Worm (Caenorhabditis elegans) whole organism, young adult: ENCODE data around the gene T10B9.9.

Experiments used
- B0019.2 ChIP-seq: fragments of 200-800 bp; sonication (Bioruptor generic); conservative IDR thresholded peaks from 2 replicates; pipeline ENCODE4 v1.3.6; 2022; ENCODE audit warnings: missing genetic modification reagents, missing genetic modification characterization, missing compliant biosample characterization
- B0035.1 ChIP-seq: sonication (generic microtip); optimal IDR thresholded peaks from 2 replicates; lab custom pipeline; 2016; ENCODE audit warnings: missing genetic modification characterization, mild to moderate bottlenecking, missing compliant biosample characterization, missing genotype, missing genetic modification reagents
- D2030.7 ChIP-seq: fragments of 200-800 bp; sonication (Bioruptor generic); IDR thresholded peaks from 2 replicates; pipeline ENCODE4 v1.3.6; 2022; ENCODE audit warnings: missing genetic modification reagents, missing genetic modification characterization, missing compliant biosample characterization
- F23B12.7 ChIP-seq: sonication (generic microtip); optimal IDR thresholded peaks from 2 replicates; lab custom pipeline; 2017; ENCODE audit warnings: missing genetic modification characterization, mild to moderate bottlenecking, missing compliant biosample characterization, antibody characterized with exemption, moderate library complexity; ENCODE audit not compliant: insufficient read depth
- F33H1.4 ChIP-seq: fragments of 200-800 bp; sonication (Bioruptor generic); IDR thresholded peaks from 2 replicates; pipeline ENCODE4 v1.3.6; 2022; ENCODE audit warnings: missing genetic modification reagents, missing genetic modification characterization, missing compliant biosample characterization
- F39B2.1 ChIP-seq: fragments of 200-800 bp; sonication (Bioruptor generic); IDR thresholded peaks from 2 replicates; pipeline ENCODE4 v1.3.6; 2022; ENCODE audit warnings: missing genetic modification reagents, missing genetic modification characterization, missing compliant biosample characterization
- F49E8.2 ChIP-seq: sonication (generic microtip); optimal IDR thresholded peaks from 3 replicates; lab custom pipeline; 2017; ENCODE audit warnings: missing genetic modification characterization, mild to moderate bottlenecking, missing compliant biosample characterization, antibody characterized with exemption, moderate library complexity; ENCODE audit not compliant: insufficient read depth
- F57C9.4 ChIP-seq: sonication (generic microtip); optimal IDR thresholded peaks from 2 replicates; lab custom pipeline; 2017; ENCODE audit warnings: mild to moderate bottlenecking, missing genetic modification characterization, missing compliant biosample characterization
- T26A5.8 ChIP-seq: sonication (generic microtip); optimal IDR thresholded peaks from 2 replicates; lab custom pipeline; 2016; ENCODE audit warnings: missing genetic modification characterization, missing compliant biosample characterization
- Y67H2A.10 ChIP-seq: fragments of 200-800 bp; sonication (Bioruptor generic); conservative IDR thresholded peaks from 2 replicates; pipeline ENCODE4 v1.3.6; 2022; ENCODE audit warnings: missing genetic modification reagents, missing genetic modification characterization, missing compliant biosample characterization
- ZK185.1 ChIP-seq: sonication (generic microtip); optimal IDR thresholded peaks from 2 replicates; lab custom pipeline; 2016; ENCODE audit warnings: mild to moderate bottlenecking, missing genetic modification characterization, missing compliant biosample characterization; ENCODE audit not compliant: poor library complexity, severe bottlenecking
- aptf-3 ChIP-seq: fragments of 200-800 bp; sonication (Bioruptor generic); IDR thresholded peaks from 2 replicates; pipeline ENCODE4 v1.3.6; 2022; ENCODE audit warnings: missing genetic modification characterization, missing compliant biosample characterization
- atf-7 ChIP-seq: sonication (generic microtip); optimal IDR thresholded peaks from 2 replicates; lab custom pipeline; 2017; ENCODE audit warnings: mild to moderate bottlenecking, missing genetic modification characterization, missing compliant biosample characterization
- attf-5 ChIP-seq: fragments of 200-800 bp; sonication (Bioruptor generic); optimal IDR thresholded peaks from 2 replicates; lab custom pipeline; 2018; ENCODE audit warnings: mild to moderate bottlenecking, missing genetic modification characterization, missing compliant biosample characterization
- ccch-3 ChIP-seq: fragments of 200-800 bp; sonication (Bioruptor generic); optimal IDR thresholded peaks from 2 replicates; lab custom pipeline; 2018; ENCODE audit warnings: mild to moderate bottlenecking, missing genetic modification characterization, missing compliant biosample characterization
- cebp-1 ChIP-seq, 2 experiments: fragments of 200-800 bp in 1 of 2; sonication (Bioruptor generic) in 1 of 2; sonication (generic microtip) in 1 of 2; IDR thresholded peaks in 1 of 2; optimal IDR thresholded peaks in 1 of 2; 2 replicates each; pipeline versions ENCODE4 v1.3.6 to Lab custom; 2017 to 2022; ENCODE audit warnings: missing compliant biosample characterization in 2 of 2, missing genetic modification characterization in 2 of 2, mild to moderate bottlenecking in 1 of 2, missing genetic modification reagents in 1 of 2, moderate library complexity in 1 of 2
- ceh-40 ChIP-seq: fragments of 200-800 bp; sonication (Bioruptor generic); IDR thresholded peaks from 2 replicates; pipeline ENCODE4 v1.3.6; 2022; ENCODE audit warnings: missing genetic modification characterization, missing compliant biosample characterization
- ceh-79 ChIP-seq: sonication (generic microtip); optimal IDR thresholded peaks from 2 replicates; lab custom pipeline; 2017; ENCODE audit warnings: mild to moderate bottlenecking, missing genetic modification characterization, missing compliant biosample characterization
- dox-1 ChIP-seq: fragments of 200-800 bp; sonication (Bioruptor generic); IDR thresholded peaks from 2 replicates; pipeline ENCODE4 v1.3.6; 2022; ENCODE audit warnings: missing genetic modification reagents, missing genetic modification characterization, missing compliant biosample characterization
- dpff-1 ChIP-seq: sonication (generic microtip); optimal IDR thresholded peaks from 2 replicates; lab custom pipeline; 2017; ENCODE audit warnings: mild to moderate bottlenecking, missing genetic modification characterization, missing compliant biosample characterization
- efl-1 ChIP-seq: fragments of 150-350 bp; optimal IDR thresholded peaks from 2 replicates; lab custom pipeline; 2014; ENCODE audit warnings: missing biosample characterization, missing genetic modification reagents, missing genetic modification characterization
- egl-44 ChIP-seq: fragments of 200-800 bp; sonication (Bioruptor generic); IDR thresholded peaks from 2 replicates; pipeline ENCODE4 v1.3.6; 2022; ENCODE audit warnings: missing genetic modification reagents, missing genetic modification characterization, missing compliant biosample characterization
- ets-4 ChIP-seq: fragments of 200-800 bp; sonication (Bioruptor generic); optimal IDR thresholded peaks from 2 replicates; lab custom pipeline; 2018; ENCODE audit warnings: mild to moderate bottlenecking, missing genetic modification characterization, missing compliant biosample characterization
- gei-17 ChIP-seq: fragments of 200-800 bp; sonication (Bioruptor generic); optimal IDR thresholded peaks from 2 replicates; lab custom pipeline; 2018; ENCODE audit warnings: mild to moderate bottlenecking, missing genetic modification characterization, missing compliant biosample characterization
- hlh-12 ChIP-seq: sonication (generic microtip); optimal IDR thresholded peaks from 2 replicates; lab custom pipeline; 2016; ENCODE audit warnings: missing genetic modification characterization, missing compliant biosample characterization
- hmg-20 ChIP-seq: fragments of 200-800 bp; sonication (Bioruptor generic); IDR thresholded peaks from 2 replicates; pipeline ENCODE4 v1.3.6; 2022; ENCODE audit warnings: missing genetic modification reagents, missing genetic modification characterization, missing compliant biosample characterization
- let-526 ChIP-seq: fragments of 200-800 bp; sonication (Bioruptor generic); IDR thresholded peaks from 2 replicates; pipeline ENCODE4 v1.3.6; 2022; ENCODE audit warnings: missing genetic modification reagents, missing genetic modification characterization, missing compliant biosample characterization
- madf-6 ChIP-seq: fragments of 200-800 bp; sonication (Bioruptor generic); IDR thresholded peaks from 2 replicates; pipeline ENCODE4 v1.3.6; 2022; ENCODE audit warnings: missing genetic modification reagents, missing genetic modification characterization, missing compliant biosample characterization
- madf-8 ChIP-seq: fragments of 200-800 bp; sonication (Bioruptor generic); conservative IDR thresholded peaks from 2 replicates; pipeline ENCODE4 v1.3.6; 2022; ENCODE audit warnings: missing genetic modification reagents, missing genetic modification characterization, missing compliant biosample characterization
- mxl-1 ChIP-seq: sonication (generic microtip); optimal IDR thresholded peaks from 2 replicates; lab custom pipeline; 2016; ENCODE audit warnings: missing genetic modification characterization, missing compliant biosample characterization
- nhr-120 ChIP-seq: fragments of 200-800 bp; sonication (Bioruptor generic); IDR thresholded peaks from 2 replicates; pipeline ENCODE4 v1.3.6; 2022; ENCODE audit warnings: missing genetic modification characterization, missing compliant biosample characterization
- nhr-80 ChIP-seq: sonication (generic microtip); optimal IDR thresholded peaks from 2 replicates; lab custom pipeline; 2016; ENCODE audit warnings: missing genetic modification characterization, missing compliant biosample characterization
- nhr-90 ChIP-seq: sonication (generic microtip); optimal IDR thresholded peaks from 2 replicates; lab custom pipeline; 2016; ENCODE audit warnings: missing genotype, mild to moderate bottlenecking, missing genetic modification characterization, missing compliant biosample characterization
- pbrm-1 ChIP-seq: fragments of 200-800 bp; sonication (Bioruptor generic); IDR thresholded peaks from 2 replicates; pipeline ENCODE4 v1.3.6; 2022; ENCODE audit warnings: missing genetic modification reagents, missing genetic modification characterization, missing compliant biosample characterization
- pha-4 ChIP-seq: fragments of 150-350 bp; sonication (generic microtip); optimal IDR thresholded peaks from 2 replicates; lab custom pipeline; 2014; ENCODE audit warnings: missing biosample characterization, missing genetic modification reagents, missing genetic modification characterization
- rpc-1 ChIP-seq, 2 experiments: fragments of 150-350 bp in 1 of 2; sonication (generic microtip) in 1 of 2; optimal IDR thresholded peaks; 2 replicates each; lab custom pipeline; 2014 to 2018; ENCODE audit warnings: missing biosample characterization in 1 of 2, missing genetic modification characterization in 1 of 2, missing genetic modification reagents in 1 of 2, missing genotype in 1 of 2
- sea-2 ChIP-seq: fragments of 200-800 bp; sonication (Bioruptor generic); IDR thresholded peaks from 2 replicates; pipeline ENCODE4 v1.3.6; 2022; ENCODE audit warnings: missing genetic modification characterization, missing compliant biosample characterization
- snpc-1.1 ChIP-seq: sonication (generic microtip); optimal IDR thresholded peaks from 2 replicates; lab custom pipeline; 2017; ENCODE audit warnings: missing genetic modification characterization, mild to moderate bottlenecking, missing compliant biosample characterization, antibody characterized with exemption, moderate library complexity, missing genotype, missing genetic modification reagents; ENCODE audit not compliant: insufficient read depth
- snpc-1.3 ChIP-seq: sonication (generic microtip); optimal IDR thresholded peaks from 2 replicates; lab custom pipeline; 2017; ENCODE audit warnings: missing genetic modification characterization, mild to moderate bottlenecking, missing compliant biosample characterization, antibody characterized with exemption, moderate library complexity, missing genotype, missing genetic modification reagents; ENCODE audit not compliant: insufficient read depth
- snpc-4 ChIP-seq, 5 experiments: fragments of 150-350 bp in 1 of 5; sonication (generic microtip) in 4 of 5; optimal IDR thresholded peaks; 2 replicates each; lab custom pipeline; 2014 to 2018; ENCODE audit warnings: missing genetic modification characterization in 5 of 5, missing biosample characterization in 3 of 5, antibody characterized with exemption in 2 of 5, mild to moderate bottlenecking in 2 of 5, missing compliant biosample characterization in 2 of 5, missing genotype in 2 of 5, moderate library complexity in 2 of 5, missing genetic modification reagents in 1 of 5
- zim-3 ChIP-seq: sonication (generic microtip); optimal IDR thresholded peaks from 2 replicates; lab custom pipeline; 2017; ENCODE audit warnings: mild to moderate bottlenecking, missing genetic modification characterization, moderate library complexity, missing compliant biosample characterization
- ztf-22 ChIP-seq: fragments of 200-800 bp; sonication (Bioruptor generic); optimal IDR thresholded peaks from 2 replicates; lab custom pipeline; 2018; ENCODE audit warnings: mild to moderate bottlenecking, missing genetic modification characterization, moderate library complexity, missing compliant biosample characterization
- ztf-26 ChIP-seq: sonication (generic microtip); optimal IDR thresholded peaks from 2 replicates; lab custom pipeline; 2017; ENCODE audit warnings: missing genetic modification characterization, missing compliant biosample characterization

Gene T10B9.9

DNA sequence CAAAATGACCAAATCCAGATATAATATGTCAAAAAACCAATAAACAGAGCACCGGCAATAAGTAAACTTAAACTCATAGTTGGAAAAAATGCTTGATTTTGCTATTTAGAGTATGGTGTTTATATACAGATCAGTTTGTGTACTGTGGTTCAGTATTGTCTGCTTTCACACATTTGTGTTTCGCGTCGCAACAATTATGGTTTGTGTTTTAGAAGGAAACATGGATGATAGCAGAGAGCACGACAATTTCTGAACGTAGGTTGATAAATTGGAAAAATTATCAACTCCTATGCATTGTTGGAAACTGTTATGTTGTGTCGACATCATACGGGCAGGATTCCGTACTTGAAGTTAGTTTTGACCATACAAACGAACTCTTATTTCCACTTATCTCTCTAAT lies 22.0 kb upstream of the T10B9.9 start, which contains the start of gene cyp-13A4:
Gene cyp-13A4 (minus strand): TSS at position 77 of the 400 bp plus-strand sequence.
- TF ChIP-seq ceh-40 (GFP tag; lab: Robert Waterston, UW) (no peak), nhr-80 (peak; percentile 80)
- TF ChIP-seq, all 124 proteins: peak for 1

DNA sequence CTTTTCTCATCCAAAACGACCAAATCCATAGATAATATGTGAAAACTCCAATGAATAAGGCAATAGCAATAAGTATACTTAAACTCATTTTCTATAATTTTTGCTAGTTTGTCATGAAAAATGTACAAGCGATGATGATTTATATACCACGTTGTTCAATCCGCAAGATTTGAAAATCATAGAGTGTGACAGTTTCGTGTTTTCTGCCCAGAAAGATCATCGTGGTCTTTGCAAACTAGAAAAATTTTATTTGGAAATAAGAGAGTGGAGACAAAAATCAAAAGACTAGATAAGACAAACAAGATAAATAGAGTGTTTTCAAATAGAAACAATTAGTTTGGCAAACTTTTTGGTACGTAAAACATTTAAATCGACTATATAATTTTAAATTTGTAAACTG lies 17.5 kb upstream of the T10B9.9 start, which contains the start of gene cyp-13A3:
Gene cyp-13A3 (minus strand): TSS at position 101 of the 400 bp plus-strand sequence.
- no peak for TF ChIP-seq T26A5.8
- TF ChIP-seq snpc-1.3 (tag; lab: Kevin White, UChicago): no peak
- no peak for TF ChIP-seq F57C9.4 (tag; lab: Kevin White, UChicago)
- no peak for TF ChIP-seq dpff-1
- TF ChIP-seq snpc-1.1 (tag; lab: Kevin White, UChicago): no peak
- TF ChIP-seq B0019.2 (GFP tag; lab: Robert Waterston, UW): no peak
- TF ChIP-seq ceh-79 (tag; lab: Kevin White, UChicago): no peak
- no peak for TF ChIP-seq F23B12.7 (tag; lab: Kevin White, UChicago)
- no peak for TF ChIP-seq hlh-12 (tag; lab: Kevin White, UChicago)
- no peak for TF ChIP-seq madf-8 (GFP tag; lab: Robert Waterston, UW)
- TF ChIP-seq madf-6: no peak
- no peak for TF ChIP-seq rpc-1 (optimal IDR thresholded peaks at IDR 0.05; lab: Kevin White, UChicago)
- TF ChIP-seq rpc-1 (tag; optimal IDR thresholded peaks at IDR 0.05; lab: Kevin White, UChicago): no peak
- no peak for TF ChIP-seq Y67H2A.10 (GFP tag; lab: Robert Waterston, UW)
- no peak for TF ChIP-seq gei-17 (GFP tag; lab: Kevin White, UChicago)
- TF ChIP-seq ztf-26 (tag; lab: Kevin White, UChicago): no peak
- TF ChIP-seq efl-1 (GFP tag; lab: Kevin White, UChicago): no peak

DNA sequence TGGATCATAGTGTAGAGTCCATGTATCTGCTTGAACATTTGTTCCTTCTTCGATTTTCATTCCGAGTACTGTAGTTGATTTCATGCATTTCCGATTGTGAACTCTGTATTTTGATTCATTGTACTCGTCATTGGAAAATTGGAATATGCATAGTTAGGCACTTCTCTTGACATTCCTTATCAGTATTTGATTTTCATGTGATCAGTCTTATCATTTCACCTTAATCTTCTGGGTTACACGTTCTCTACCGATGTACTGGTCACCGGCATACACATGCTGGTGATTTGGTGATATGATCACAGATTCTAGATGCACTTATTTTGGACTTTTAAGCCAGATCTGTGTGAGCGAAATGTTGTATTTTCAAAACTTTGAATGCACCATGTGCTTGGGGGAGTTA lies 15.5 kb upstream of the T10B9.9 start:
- no peak for TF ChIP-seq attf-5
- TF ChIP-seq F33H1.4 (GFP tag; lab: Robert Waterston, UW): no peak
- TF ChIP-seq nhr-90: no peak
- TF ChIP-seq F49E8.2 (tag; lab: Kevin White, UChicago): no peak
- no peak for TF ChIP-seq pbrm-1 (GFP tag; lab: Robert Waterston, UW)
- no peak for TF ChIP-seq B0019.2 (GFP tag; lab: Robert Waterston, UW)
- TF ChIP-seq hmg-20 (GFP tag; lab: Robert Waterston, UW): no peak
- TF ChIP-seq F39B2.1 (GFP tag; lab: Robert Waterston, UW): no peak
- TF ChIP-seq egl-44 (GFP tag; lab: Robert Waterston, UW): no peak
- no peak for TF ChIP-seq sea-2 (GFP tag; lab: Robert Waterston, UW)
- TF ChIP-seq pha-4 (tag; lab: Kevin White, UChicago): no peak
- no peak for TF ChIP-seq ccch-3 (GFP tag; lab: Kevin White, UChicago)
- TF ChIP-seq ets-4 (GFP tag; lab: Kevin White, UChicago): peak; percentile 53
- peak; percentile 38 for TF ChIP-seq ztf-22 (GFP tag; lab: Kevin White, UChicago)
- TF ChIP-seq D2030.7 (GFP tag; lab: Robert Waterston, UW): no peak
- no peak for TF ChIP-seq madf-8 (GFP tag; lab: Robert Waterston, UW)
- TF ChIP-seq cebp-1 (GFP tag; IDR thresholded peaks at IDR 0.05; lab: Robert Waterston, UW): peak; percentile 7; the same call in 1 of the 2 replicates
- TF ChIP-seq cebp-1 (tag; optimal IDR thresholded peaks at IDR 0.05; lab: Kevin White, UChicago): no peak
- peak; percentile 90 for TF ChIP-seq nhr-80
- TF ChIP-seq dox-1 (GFP tag; lab: Robert Waterston, UW): no peak
- no peak for TF ChIP-seq let-526 (GFP tag; lab: Robert Waterston, UW)
- no peak for TF ChIP-seq ZK185.1 (tag; lab: Kevin White, UChicago)
- no peak for TF ChIP-seq aptf-3
- TF ChIP-seq atf-7 (tag; lab: Kevin White, UChicago): peak; percentile 66
- no peak for TF ChIP-seq F57C9.4 (tag; lab: Kevin White, UChicago)
- TF ChIP-seq B0035.1: no peak
- TF ChIP-seq mxl-1: no peak
- no peak for TF ChIP-seq zim-3 (tag; lab: Kevin White, UChicago)
- TF ChIP-seq nhr-120 (GFP tag; lab: Robert Waterston, UW): no peak
- no peak for TF ChIP-seq snpc-4 (GFP tag; optimal IDR thresholded peaks at IDR 0.05; lab: Kevin White, UChicago)
- TF ChIP-seq snpc-4 (tag; optimal IDR thresholded peaks at IDR 0.05; lab: Kevin White, UChicago): no peak
